Fruit fly (Drosophila melanogaster) Kc167 (cell line): ENCODE data around the gene sima.

Experiments
- Myc ChIP-seq: fragments of >200 bp; optimal IDR thresholded peaks from 2 replicates; lab custom pipeline; 2017; ENCODE audit warnings: missing external identifiers
- Sin3A ChIP-seq: fragments of >200 bp; optimal IDR thresholded peaks from 2 replicates; lab custom pipeline; 2018; ENCODE audit warnings: missing external identifiers
- h ChIP-seq: fragments of >200 bp; optimal IDR thresholded peaks from 3 replicates; lab custom pipeline; 2018; ENCODE audit warnings: missing external identifiers
- insv ChIP-seq: fragments of >200 bp; optimal IDR thresholded peaks from 3 replicates; lab custom pipeline; 2018; ENCODE audit warnings: missing external identifiers
- psq ChIP-seq: fragments of >200 bp; optimal IDR thresholded peaks from 2 replicates; lab custom pipeline; 2017; ENCODE audit warnings: missing external identifiers
- ttk ChIP-seq: sonication (Bioruptor generic); optimal IDR thresholded peaks from 2 replicates; lab custom pipeline; 2017; ENCODE audit warnings: missing external identifiers

dm6 chr3R:30166159-30166784 lies 108.2 kb downstream of the sima start, which contains the start of gene VhaAC45RP:
- no peak for TF ChIP-seq psq
- TF ChIP-seq ttk (lab: Kevin White, UChicago), result no peak
- no peak for TF ChIP-seq h (lab: Kevin White, UChicago)
- no peak for TF ChIP-seq insv (lab: Kevin White, UChicago)
- TF ChIP-seq Sin3A (lab: Kevin White, UChicago), result no peak
- TF ChIP-seq Myc, result no peak
